Worm (Caenorhabditis elegans): ENCODE data around the gene F11D11.6.

F11D11.6 gene

DNA sequence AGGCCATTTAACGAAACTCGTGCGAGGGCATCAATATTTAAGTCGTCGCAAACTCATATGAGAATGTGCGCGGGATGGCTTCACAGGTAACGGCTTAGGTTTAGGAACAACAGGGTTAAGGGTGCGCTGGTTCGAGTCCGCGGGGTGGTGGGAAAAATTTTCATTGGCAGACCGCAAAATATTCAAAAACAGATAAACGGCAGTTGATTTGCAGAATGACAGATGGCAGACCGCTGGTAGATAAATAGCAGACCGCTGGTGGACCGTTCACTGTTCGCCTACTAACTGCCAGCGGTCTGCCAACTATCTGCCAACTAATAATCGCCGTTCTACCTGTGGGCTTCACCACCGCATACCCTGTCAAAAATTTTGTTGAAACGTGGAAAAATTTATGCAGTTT, 40.8 kb downstream of the F11D11.6 start:
- TF ChIP-seq fkh-2 (tag; optimal IDR thresholded peaks at IDR 0.05) (peak; percentile 10), fkh-10 (GFP tag; optimal IDR thresholded peaks at IDR 0.05) (no peak), pqm-1 (tag; optimal IDR thresholded peaks at IDR 0.05) (no peak), tbx-2 (tag; optimal IDR thresholded peaks at IDR 0.05) (no peak), egl-5 (tag; optimal IDR thresholded peaks at IDR 0.05) (no peak)

DNA sequence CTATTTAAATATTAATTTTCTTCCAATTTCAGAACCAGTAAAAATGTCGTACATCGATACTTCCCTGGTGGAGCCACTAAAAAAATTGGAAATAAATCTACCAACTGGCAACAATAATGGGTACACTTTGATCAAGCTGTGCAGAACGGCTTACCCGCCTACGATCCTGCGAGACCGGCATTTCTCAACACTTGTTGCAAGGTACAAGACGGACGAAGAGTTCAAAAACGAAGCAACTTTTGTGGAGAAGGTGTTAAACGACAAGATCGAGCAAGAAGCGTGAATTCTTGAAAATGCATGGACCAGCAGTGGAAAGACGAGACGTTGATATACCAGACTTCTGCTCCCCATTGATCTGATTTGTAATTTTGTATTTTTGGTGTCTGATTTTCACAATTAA, 41.6 kb downstream of the F11D11.6 start:
- no peak for TF ChIP-seq elt-3 (tag; optimal IDR thresholded peaks at IDR 0.05)

DNA sequence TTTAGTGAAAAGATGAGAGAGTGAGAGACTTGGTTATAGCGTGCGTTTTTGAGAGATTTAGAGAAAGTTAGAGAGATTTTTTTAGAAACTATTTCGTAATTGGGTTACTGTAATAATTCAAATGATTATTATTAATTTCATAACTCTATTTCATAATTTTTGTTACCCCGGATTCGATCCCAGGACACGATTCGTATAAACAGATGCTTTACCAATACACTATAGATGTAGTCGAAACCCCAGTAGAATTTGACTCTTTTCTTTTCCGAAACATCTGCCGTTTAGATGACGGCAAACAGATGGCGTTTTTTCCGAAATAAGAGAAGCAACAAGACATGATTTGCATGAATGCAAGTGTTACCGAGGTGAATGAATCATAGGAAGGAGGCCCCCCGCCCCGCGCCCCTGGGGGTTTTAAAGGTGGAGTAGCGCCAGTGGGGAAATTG, 42.9 kb downstream of the F11D11.6 start:
- TF ChIP-seq hmg-11 (tag; optimal IDR thresholded peaks at IDR 0.05), result peak; percentile 19
- TF ChIP-seq R02D3.7 (tag; optimal IDR thresholded peaks at IDR 0.05), result no peak
- peak; percentile 27 for TF ChIP-seq snpc-4 (tag; optimal IDR thresholded peaks at IDR 0.05)

DNA sequence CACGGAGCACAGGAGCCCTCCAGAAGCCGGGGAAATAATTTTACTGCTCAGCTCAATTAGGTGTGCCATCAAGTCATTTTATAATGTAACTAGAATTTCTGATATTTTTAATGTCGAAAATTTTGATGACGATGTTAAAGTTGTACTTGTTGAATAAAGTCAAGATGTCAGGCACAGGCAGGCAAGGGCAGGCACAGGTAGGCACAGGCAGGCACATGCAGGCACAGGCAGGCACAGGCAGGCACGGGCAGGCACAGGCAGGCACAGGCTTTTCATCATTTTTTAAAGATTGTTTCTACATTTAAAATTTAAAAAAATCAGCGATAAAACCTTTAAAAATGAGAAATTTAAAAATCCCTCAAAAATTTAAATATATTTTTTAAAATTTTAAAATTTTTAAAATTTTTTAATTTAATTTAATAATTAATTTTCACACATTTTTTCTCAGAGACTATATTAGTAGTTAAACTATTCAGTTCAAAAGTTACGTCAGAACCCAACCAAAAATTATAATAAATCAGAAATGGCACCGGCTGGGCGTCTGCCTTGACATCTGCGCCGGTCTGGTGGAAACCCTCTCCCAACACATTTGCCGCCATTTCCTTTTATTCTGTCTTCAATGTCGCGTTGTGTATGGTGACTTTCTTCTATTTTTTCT, 43.6 kb downstream of the F11D11.6 start, which contains the start of gene Y17D7C.6:
Y17D7C.6 (plus strand) TSS at position 608 of the 658 bp plus-strand sequence.
- TF ChIP-seq daf-12 (tag; optimal IDR thresholded peaks at IDR 0.05) (no peak), tbx-2 (tag; optimal IDR thresholded peaks at IDR 0.05) (no peak), fkh-10 (GFP tag; optimal IDR thresholded peaks at IDR 0.05) (no peak), nhr-11 (tag; optimal IDR thresholded peaks at IDR 0.05) (no peak), nhr-67 (tag; optimal IDR thresholded peaks at IDR 0.05) (no peak)

DNA sequence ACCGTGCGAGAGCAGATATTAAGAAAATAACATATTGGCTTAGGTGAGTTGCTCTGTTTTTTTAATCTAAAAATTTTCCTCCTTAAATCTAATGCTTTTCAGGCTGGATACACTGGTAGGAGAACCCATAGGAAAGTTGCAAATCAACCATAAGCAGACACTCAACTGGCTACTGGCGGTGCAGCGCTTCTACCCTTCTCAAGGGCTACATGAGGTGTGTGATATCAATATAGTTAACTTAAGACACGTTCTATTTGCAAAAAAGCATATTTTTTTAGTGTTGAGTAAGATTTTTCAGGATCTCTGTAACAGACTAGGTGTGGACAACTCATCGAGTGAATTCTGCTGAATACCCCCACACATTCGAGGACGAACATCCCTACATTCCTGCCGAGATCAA, 44.9 kb downstream of the F11D11.6 start:
- no peak for TF ChIP-seq fos-1 (tag; optimal IDR thresholded peaks at IDR 0.05)

DNA sequence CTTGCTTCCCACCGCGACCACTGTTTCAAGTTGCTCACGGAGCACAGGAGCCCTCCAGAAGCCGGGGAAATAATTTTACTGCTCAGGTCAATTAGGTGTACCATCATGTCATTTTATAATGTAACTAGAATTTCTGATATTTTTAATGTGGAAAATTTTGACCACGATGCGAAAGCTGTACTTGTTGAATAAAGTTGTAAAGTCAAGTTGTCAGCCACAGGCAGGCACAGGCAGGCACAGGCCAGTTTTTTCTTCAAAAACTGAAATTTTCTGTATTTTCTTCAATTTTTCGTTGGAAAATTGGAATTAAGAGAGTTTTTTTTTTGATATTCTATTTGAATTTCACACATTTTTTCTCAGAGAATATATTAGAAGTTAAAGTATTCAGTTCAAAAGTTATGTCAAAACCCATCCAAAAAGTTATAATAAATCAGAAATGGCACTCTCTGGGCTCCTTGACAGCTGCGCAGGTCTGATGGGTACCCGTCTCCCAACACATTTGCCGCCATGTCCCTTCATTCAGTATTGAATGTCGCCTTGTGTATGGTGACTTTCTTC, 46.8 kb downstream of the F11D11.6 start, which contains the start of gene Y17D7C.1:
Y17D7C.1 (plus strand) TSS at position 508 of the 558 bp plus-strand sequence.
- TF ChIP-seq ztf-4 (tag; optimal IDR thresholded peaks at IDR 0.05) (no peak), skn-1 (tag; optimal IDR thresholded peaks at IDR 0.05) (no peak), aly-2 (tag; optimal IDR thresholded peaks at IDR 0.05) (no peak), elt-3 (tag; optimal IDR thresholded peaks at IDR 0.05) (no peak), nhr-25 (tag; optimal IDR thresholded peaks at IDR 0.05) (no peak)

DNA sequence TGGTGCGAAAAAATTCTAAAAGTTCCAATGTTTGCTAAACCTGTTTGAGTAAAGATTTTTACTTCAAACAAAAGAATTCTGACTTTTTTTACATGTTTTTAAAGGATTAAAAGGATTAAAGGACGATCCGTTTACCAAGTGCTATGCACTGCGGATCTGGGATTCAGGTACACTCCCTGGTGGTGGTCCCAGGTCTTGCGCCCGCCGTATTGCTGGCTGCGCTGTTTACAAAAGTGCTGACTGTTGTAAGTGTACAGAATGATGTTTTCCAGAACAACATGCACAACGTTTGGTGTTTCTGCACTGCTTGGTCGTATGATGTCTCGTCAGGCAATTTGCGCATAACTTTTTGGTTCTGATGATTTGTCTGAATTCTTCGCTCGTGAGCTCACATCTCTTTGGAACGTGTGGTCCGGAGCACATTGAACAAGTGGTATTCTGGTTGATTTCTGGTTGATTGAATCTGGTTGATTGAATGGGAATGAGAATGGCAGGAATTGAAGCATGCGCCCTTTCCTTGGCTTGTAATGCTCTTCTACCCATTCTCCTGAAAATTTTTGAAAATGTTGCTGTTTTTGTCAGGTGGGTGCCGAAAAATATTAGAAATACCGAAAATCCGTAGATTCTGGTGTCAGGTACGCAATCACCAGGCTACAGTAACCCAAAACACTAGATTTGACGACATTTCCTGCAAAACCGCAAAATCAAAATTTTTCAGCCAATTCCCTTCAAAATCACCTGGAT, 47.4 kb downstream of the F11D11.6 start:
- no peak for TF ChIP-seq eor-1 (tag; optimal IDR thresholded peaks at IDR 0.05)

Data from whole organism, L3 larva.